Worm (Caenorhabditis elegans) whole organism, L4/young adult: ENCODE measurements around the gene C46C11.3.

Source experiments
- dao-5 ChIP-seq: sonication (generic microtip); optimal IDR thresholded peaks from 2 replicates; lab custom pipeline; 2016; ENCODE audit warnings: missing genotype, missing genetic modification characterization, moderate library complexity, missing compliant biosample characterization
- him-1 ChIP-seq: sonication (generic microtip); optimal IDR thresholded peaks from 2 replicates; lab custom pipeline; 2016; ENCODE audit warnings: missing genotype, missing genetic modification reagents, missing genetic modification characterization, missing compliant biosample characterization

- TF ChIP-seq dao-5 (tag; lab: Kevin White, UChicago) (no peak), him-1 (tag; lab: Kevin White, UChicago) (no peak)
Measured at ce11 chrX:4625080-4625479, 3.0 kb downstream of the C46C11.3 start.
